Worm (Caenorhabditis elegans): ENCODE results near the gene C05C10.3.
A peak's percentile ranks its signal among the peaks of the same experiment; 100 is the strongest.

Gene C05C10.3

DNA sequence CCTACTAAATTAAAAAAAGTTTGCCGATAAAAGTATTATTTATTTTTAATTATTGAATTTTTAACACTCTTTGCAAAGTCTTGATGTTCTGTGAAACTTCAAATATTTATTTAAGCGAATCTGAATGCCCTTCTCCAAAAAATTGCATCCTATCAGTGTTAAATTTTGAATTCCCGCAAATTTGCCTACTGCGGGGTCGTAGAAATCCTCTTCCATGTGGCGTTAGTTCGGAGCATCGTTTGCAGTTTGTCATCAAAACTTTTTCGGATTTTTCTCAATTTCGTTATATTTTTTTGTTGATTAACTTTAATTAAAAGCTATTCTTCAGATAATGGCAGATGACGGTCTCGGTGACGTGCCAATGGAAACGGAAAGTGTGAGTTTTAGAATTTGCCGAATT, 3.7 kb upstream of the C05C10.3 start, which contains the start of gene ufd-3 (continued):
- peak; percentile 77 for TF ChIP-seq mec-3 (tag; optimal IDR thresholded peaks at IDR 0.05; ENCODE audit: borderline replicate concordance)
- TF ChIP-seq unc-3 (GFP tag; conservative IDR thresholded peaks at IDR 0.05), result 0 out of 2 replicates have a peak, but pooled peaks have one; percentile 35
- TF ChIP-seq unc-3 (tag; optimal IDR thresholded peaks at IDR 0.05), result no peak
- TF ChIP-seq hlh-15 (tag; optimal IDR thresholded peaks at IDR 0.05), result peak; percentile 24
- no peak for TF ChIP-seq ceh-19 (GFP tag; optimal IDR thresholded peaks at IDR 0.05)
- TF ChIP-seq lim-6 (tag; optimal IDR thresholded peaks at IDR 0.05), result peak; percentile 60
- peak; percentile 89 for TF ChIP-seq tbx-2 (tag; optimal IDR thresholded peaks at IDR 0.05)
- TF ChIP-seq unc-55 (GFP tag; optimal IDR thresholded peaks at IDR 0.05), result peak; percentile 54
- no peak for TF ChIP-seq ceh-9 (tag; optimal IDR thresholded peaks at IDR 0.05)
- no peak for TF ChIP-seq ama-1 (optimal IDR thresholded peaks at IDR 0.05)
- TF ChIP-seq eyg-1 (tag; optimal IDR thresholded peaks at IDR 0.05), result no peak
- no peak for TF ChIP-seq K02D7.2 (tag; optimal IDR thresholded peaks at IDR 0.05)
- TF ChIP-seq ceh-48 (tag; optimal IDR thresholded peaks at IDR 0.05), result no peak
- no peak for TF ChIP-seq sox-4 (tag; optimal IDR thresholded peaks at IDR 0.05)
- peak; percentile 65 for TF ChIP-seq fkh-6 (tag; optimal IDR thresholded peaks at IDR 0.05)
- peak; percentile 8 for TF ChIP-seq syd-9 (tag; optimal IDR thresholded peaks at IDR 0.05)
- TF ChIP-seq ref-2 (tag; optimal IDR thresholded peaks at IDR 0.05), result peak; percentile 90

DNA sequence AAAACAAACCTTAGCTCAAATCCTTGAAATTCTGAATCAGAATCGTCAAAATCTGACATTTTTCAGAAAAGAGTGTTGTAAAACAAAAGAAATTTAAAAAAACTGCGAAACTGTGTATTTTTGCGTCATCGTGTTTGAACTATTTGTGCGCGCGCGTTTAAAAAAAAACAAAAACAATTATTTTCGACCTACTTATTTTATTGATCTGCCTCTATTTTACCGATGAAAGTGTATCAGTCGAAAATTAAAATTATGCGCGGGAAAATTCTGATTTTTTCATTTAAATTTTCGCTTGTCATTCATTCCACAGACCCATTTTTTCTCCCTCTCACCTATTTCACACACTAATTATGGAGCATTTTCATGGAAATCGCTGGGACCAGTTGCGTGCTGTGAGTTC, 2.2 kb upstream of the C05C10.3 start, which contains the start of the genes C05C10.7 and C05C10.5:
TSS of gene C05C10.7 (minus strand) at position 95 of the 400 bp plus-strand sequence.
TSS of gene C05C10.5 (plus strand) at position 164 of the 400 bp plus-strand sequence.
- no peak for TF ChIP-seq npax-4 (tag; optimal IDR thresholded peaks at IDR 0.05)
- no peak for TF ChIP-seq F13H6.1 (tag; optimal IDR thresholded peaks at IDR 0.05)
- TF ChIP-seq hlh-15 (tag; optimal IDR thresholded peaks at IDR 0.05), result no peak
- no peak for TF ChIP-seq ceh-2 (tag; optimal IDR thresholded peaks at IDR 0.05)
- TF ChIP-seq hlh-6 (tag; optimal IDR thresholded peaks at IDR 0.05), result no peak
- no peak for TF ChIP-seq zip-5 (tag; optimal IDR thresholded peaks at IDR 0.05)

DNA sequence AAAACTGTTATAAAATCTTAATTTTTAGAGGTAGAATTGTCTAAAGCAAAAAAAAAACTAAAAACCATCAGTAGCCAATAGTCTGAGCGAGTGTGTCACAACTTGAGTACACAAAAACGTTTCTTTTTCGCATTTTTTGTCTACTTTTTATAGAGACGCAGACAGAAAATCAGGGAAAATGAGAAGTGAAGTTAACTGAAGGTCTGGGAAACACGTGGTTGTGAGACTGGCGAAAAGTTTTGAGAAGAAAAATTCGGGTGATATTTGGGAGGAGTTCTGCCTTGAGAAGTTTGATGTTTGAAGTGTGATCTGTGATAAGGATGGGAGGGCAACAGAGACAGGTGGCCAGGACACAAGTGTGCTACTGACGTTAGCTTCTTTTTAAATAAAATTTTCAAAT, 918 bp upstream of the C05C10.3 start:
- no peak for TF ChIP-seq gmeb-2 (tag; optimal IDR thresholded peaks at IDR 0.05)
- peak; percentile 58 for TF ChIP-seq ceh-18 (tag; optimal IDR thresholded peaks at IDR 0.05)
- TF ChIP-seq pha-4 (tag; optimal IDR thresholded peaks at IDR 0.05), result no peak
- TF ChIP-seq hlh-30 (tag; optimal IDR thresholded peaks at IDR 0.05; ENCODE audit: insufficient read depth), result peak; percentile 50
- TF ChIP-seq madf-2 (tag; optimal IDR thresholded peaks at IDR 0.05), result no peak
- TF ChIP-seq eyg-1 (tag; optimal IDR thresholded peaks at IDR 0.05), result no peak
- TF ChIP-seq nfya-1 (tag; optimal IDR thresholded peaks at IDR 0.05), result no peak
- TF ChIP-seq F13H6.1 (tag; optimal IDR thresholded peaks at IDR 0.05), result no peak
- TF ChIP-seq lim-6 (tag; optimal IDR thresholded peaks at IDR 0.05), result no peak

DNA sequence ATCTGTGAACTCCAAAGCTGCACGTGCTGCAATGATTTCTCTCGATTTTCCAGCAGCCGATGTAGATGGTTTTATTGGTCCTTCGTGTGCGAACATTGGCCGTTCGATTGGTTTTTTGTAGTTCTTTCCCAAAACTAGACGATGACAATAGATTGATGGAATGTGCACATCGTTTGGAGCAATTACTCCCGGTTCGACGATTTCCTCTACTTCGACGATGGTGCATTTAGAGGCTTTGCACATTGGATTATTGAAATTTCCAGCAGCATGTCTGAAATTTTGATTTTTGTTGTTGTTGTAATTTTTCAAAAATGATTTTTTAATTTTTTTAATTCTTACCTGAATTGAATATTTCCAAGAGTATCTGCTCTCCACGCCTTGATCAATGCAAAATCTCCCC, 1.0 kb downstream of the C05C10.3 start:
- no peak for TF ChIP-seq fkh-6 (tag; optimal IDR thresholded peaks at IDR 0.05)
- no peak for TF ChIP-seq odd-2 (tag; optimal IDR thresholded peaks at IDR 0.05)
- TF ChIP-seq ceh-2 (tag; optimal IDR thresholded peaks at IDR 0.05), result no peak
- TF ChIP-seq ceh-34 (tag; optimal IDR thresholded peaks at IDR 0.05), result no peak
- TF ChIP-seq lin-11 (tag; optimal IDR thresholded peaks at IDR 0.05), result no peak
- TF ChIP-seq ceh-45 (GFP tag; IDR thresholded peaks at IDR 0.05), result no peak
- no peak for TF ChIP-seq fkh-10 (GFP tag; optimal IDR thresholded peaks at IDR 0.05)
- TF ChIP-seq ref-2 (tag; optimal IDR thresholded peaks at IDR 0.05), result no peak
- TF ChIP-seq sox-4 (tag; optimal IDR thresholded peaks at IDR 0.05), result no peak
- TF ChIP-seq ama-1 (optimal IDR thresholded peaks at IDR 0.05), result no peak
- TF ChIP-seq ceh-18 (tag; optimal IDR thresholded peaks at IDR 0.05), result no peak
- TF ChIP-seq K02D7.2 (tag; optimal IDR thresholded peaks at IDR 0.05), result no peak
- TF ChIP-seq elt-2 (tag; optimal IDR thresholded peaks at IDR 0.05), result no peak
- TF ChIP-seq unc-86 (tag; optimal IDR thresholded peaks at IDR 0.05), result no peak
- no peak for TF ChIP-seq C08G9.2 (tag; optimal IDR thresholded peaks at IDR 0.05)
- TF ChIP-seq dve-1 (tag; optimal IDR thresholded peaks at IDR 0.05), result no peak
- no peak for TF ChIP-seq C38D4.7 (GFP tag; optimal IDR thresholded peaks at IDR 0.05)
- TF ChIP-seq tbx-7 (tag; optimal IDR thresholded peaks at IDR 0.05), result no peak
- no peak for TF ChIP-seq hlh-8 (tag; optimal IDR thresholded peaks at IDR 0.05)
- no peak for TF ChIP-seq ceh-24 (tag; optimal IDR thresholded peaks at IDR 0.05)
